Fruit fly (Drosophila melanogaster) whole organism, embryonic: ENCODE measurements around the gene QIL1.

Experiments used
- Awh ChIP-seq: fragments of 200-800 bp; sonication (Bioruptor generic); IDR thresholded peaks from 2 replicates; pipeline ENCODE4, ENCODE4 v1.3.6; 2022; ENCODE audit warnings: missing biosample characterization, missing genetic modification characterization
- Blimp-1 ChIP-seq: fragments of 200-800 bp; sonication (Bioruptor generic); optimal IDR thresholded peaks from 3 replicates; lab custom pipeline; 2018; ENCODE audit warnings: missing biosample characterization, missing genetic modification characterization, mild to moderate bottlenecking, moderate library complexity, missing genetic modification reagents
- CG10209 ChIP-seq: fragments of 200-800 bp; sonication (Bioruptor generic); optimal IDR thresholded peaks from 3 replicates; lab custom pipeline; 2017; ENCODE audit warnings: missing biosample characterization, mild to moderate bottlenecking, missing genetic modification characterization, missing genetic modification reagents
- CG10366 ChIP-seq: fragments of 200-800 bp; sonication (Bioruptor generic); IDR thresholded peaks from 2 replicates; pipeline ENCODE4 v1.3.6; 2022; ENCODE audit warnings: missing biosample characterization, missing genetic modification characterization
- CG11504 ChIP-seq: fragments of 200-800 bp; sonication (Bioruptor generic); optimal IDR thresholded peaks from 3 replicates; lab custom pipeline; 2019; ENCODE audit warnings: missing biosample characterization, mild to moderate bottlenecking, missing genetic modification characterization, moderate library complexity
- CG12942 ChIP-seq: fragments of 200-800 bp; sonication (Bioruptor generic); optimal IDR thresholded peaks from 3 replicates; lab custom pipeline; 2016; ENCODE audit warnings: missing biosample characterization, missing genetic modification characterization
- CG14667 ChIP-seq: fragments of 200-800 bp; sonication (Bioruptor generic); IDR thresholded peaks from 2 replicates; pipeline ENCODE4 v1.3.6; 2022; ENCODE audit warnings: missing biosample characterization, missing genetic modification characterization
- CG16815 ChIP-seq: fragments of 200-800 bp; sonication (Bioruptor generic); optimal IDR thresholded peaks from 3 replicates; lab custom pipeline; 2017; ENCODE audit warnings: missing biosample characterization, mild to moderate bottlenecking, missing genetic modification characterization
- CG17912 ChIP-seq: fragments of 200-800 bp; sonication (Bioruptor generic); optimal IDR thresholded peaks from 2 replicates; lab custom pipeline; 2018; ENCODE audit warnings: missing biosample characterization, mild to moderate bottlenecking, missing genetic modification characterization
- CG2875 ChIP-seq: fragments of 200-800 bp; sonication (Bioruptor generic); optimal IDR thresholded peaks from 2 replicates; lab custom pipeline; 2017; ENCODE audit warnings: missing biosample characterization, mild to moderate bottlenecking, missing genetic modification characterization, missing genetic modification reagents
- CG2889 ChIP-seq: fragments of 200-800 bp; sonication (Bioruptor generic); IDR thresholded peaks from 3 replicates; pipeline ENCODE4 v1.3.6; 2022; ENCODE audit warnings: missing biosample characterization, missing genetic modification characterization
- CG3847 ChIP-seq: fragments of 200-800 bp; sonication (Bioruptor generic); IDR thresholded peaks from 2 replicates; pipeline ENCODE4 v1.3.6; 2022; ENCODE audit warnings: missing biosample characterization, missing genetic modification characterization
- CG42726 ChIP-seq: fragments of 200-800 bp; sonication (Bioruptor generic); IDR thresholded peaks from 2 replicates; pipeline ENCODE4 v1.3.6; 2022; ENCODE audit warnings: missing biosample characterization, missing genetic modification characterization; ENCODE audit not compliant: partially characterized antibody
- Camta ChIP-seq: fragments of 200-800 bp; sonication (Bioruptor generic); optimal IDR thresholded peaks from 2 replicates; lab custom pipeline; 2016; ENCODE audit warnings: missing biosample characterization, missing genetic modification characterization
- D19A ChIP-seq: fragments of 200-800 bp; optimal IDR thresholded peaks from 3 replicates; lab custom pipeline; 2019; ENCODE audit warnings: missing biosample characterization, mild to moderate bottlenecking, missing genetic modification characterization, moderate library complexity
- Dll ChIP-seq: fragments of 200-800 bp; sonication (Bioruptor generic); IDR thresholded peaks from 4 replicates; pipeline ENCODE4 v1.3.6; 2022; ENCODE audit warnings: missing biosample characterization, missing genetic modification characterization; ENCODE audit not compliant: partially characterized antibody
- E2f1 ChIP-seq: fragments of 200-800 bp; sonication (Bioruptor generic); IDR thresholded peaks from 2 replicates; pipeline ENCODE4 v1.3.6; 2022; ENCODE audit warnings: missing biosample characterization, missing genetic modification characterization
- Fer2 ChIP-seq: fragments of 200-800 bp; sonication (Bioruptor generic); optimal IDR thresholded peaks from 2 replicates; lab custom pipeline; 2018; ENCODE audit warnings: missing biosample characterization, mild to moderate bottlenecking, missing genetic modification characterization, moderate library complexity
- MESR4 ChIP-seq: fragments of 200-800 bp; sonication (Bioruptor generic); optimal IDR thresholded peaks from 2 replicates; lab custom pipeline; 2018; ENCODE audit warnings: missing biosample characterization, mild to moderate bottlenecking, missing genetic modification characterization, moderate library complexity
- Oaz ChIP-seq: fragments of 200-800 bp; sonication (Bioruptor generic); IDR thresholded peaks from 2 replicates; pipeline ENCODE4 v1.3.6; 2022; ENCODE audit warnings: missing biosample characterization, missing genetic modification characterization
- Oli ChIP-seq: fragments of 200-800 bp; sonication (Bioruptor generic); optimal IDR thresholded peaks from 2 replicates; lab custom pipeline; 2018; ENCODE audit warnings: missing biosample characterization, mild to moderate bottlenecking, missing genetic modification characterization, moderate library complexity
- Optix ChIP-seq: fragments of 200-800 bp; sonication (Bioruptor generic); IDR thresholded peaks from 3 replicates; pipeline ENCODE4 v1.3.6; 2022; ENCODE audit warnings: missing biosample characterization, missing genetic modification characterization
- PHDP ChIP-seq: fragments of 200-800 bp; sonication (Bioruptor generic); optimal IDR thresholded peaks from 3 replicates; lab custom pipeline; 2018; ENCODE audit warnings: missing biosample characterization, mild to moderate bottlenecking, missing genetic modification characterization, moderate library complexity
- Sox102F ChIP-seq: fragments of 200-800 bp; sonication (Bioruptor generic); optimal IDR thresholded peaks from 2 replicates; lab custom pipeline; 2018; ENCODE audit warnings: missing biosample characterization, mild to moderate bottlenecking, missing genetic modification characterization, moderate library complexity
- Ssrp ChIP-seq: fragments of 200-800 bp; sonication (Bioruptor generic); optimal IDR thresholded peaks from 2 replicates; lab custom pipeline; 2018; ENCODE audit warnings: missing biosample characterization, mild to moderate bottlenecking, missing genetic modification characterization, moderate library complexity
- Trl ChIP-seq, 3 experiments: fragments of >200 bp in 2 of 3; fragments of 200-800 bp in 1 of 3; sonication (Bioruptor generic) in 1 of 3; optimal IDR thresholded peaks; 2 replicates in 1 of 3; 3 replicates in 2 of 3; lab custom pipeline; 2016 to 2017; ENCODE audit warnings: missing biosample characterization in 1 of 3, missing genetic modification characterization in 1 of 3
- Usf ChIP-seq: fragments of 200-800 bp; sonication (Bioruptor generic); optimal IDR thresholded peaks from 2 replicates; lab custom pipeline; 2017; ENCODE audit warnings: missing genotype, missing biosample characterization, missing genetic modification characterization
- br ChIP-seq: fragments of >200 bp; optimal IDR thresholded peaks from 2 replicates; lab custom pipeline; 2017
- chif ChIP-seq, 2 experiments: fragments of 200-800 bp; sonication (Bioruptor generic); optimal IDR thresholded peaks; 3 replicates each; lab custom pipeline; 2016; ENCODE audit warnings: missing biosample characterization in 2 of 2, missing genetic modification characterization in 2 of 2
- chn ChIP-seq: fragments of 200-800 bp; sonication (Bioruptor generic); optimal IDR thresholded peaks from 2 replicates; lab custom pipeline; 2016; ENCODE audit warnings: missing biosample characterization, missing genetic modification characterization
- crc ChIP-seq: fragments of 200-800 bp; sonication (Bioruptor generic); optimal IDR thresholded peaks from 2 replicates; lab custom pipeline; 2016; ENCODE audit warnings: missing biosample characterization, missing genetic modification characterization
- da ChIP-seq: fragments of 200-800 bp; sonication (Bioruptor generic); optimal IDR thresholded peaks from 2 replicates; lab custom pipeline; 2016; ENCODE audit warnings: missing biosample characterization, missing genetic modification characterization
- disco-r ChIP-seq: fragments of 200-800 bp; sonication (Bioruptor generic); optimal IDR thresholded peaks from 2 replicates; lab custom pipeline; 2016; ENCODE audit warnings: missing biosample characterization, missing genetic modification characterization
- dpn ChIP-seq, 2 experiments: fragments of 200-800 bp; sonication (Bioruptor generic); optimal IDR thresholded peaks; 3 replicates each; lab custom pipeline; 2016; ENCODE audit warnings: missing biosample characterization in 2 of 2, missing genetic modification characterization in 2 of 2
- gfzf ChIP-seq: fragments of 200-800 bp; sonication (Bioruptor generic); optimal IDR thresholded peaks from 2 replicates; lab custom pipeline; 2016; ENCODE audit warnings: missing biosample characterization, mild to moderate bottlenecking, missing genetic modification characterization, moderate library complexity
- hbn ChIP-seq: fragments of 200-800 bp; sonication (Bioruptor generic); IDR thresholded peaks from 2 replicates; pipeline ENCODE4 v1.3.6; 2022; ENCODE audit warnings: missing biosample characterization, missing genetic modification characterization; ENCODE audit not compliant: partially characterized antibody
- jumu ChIP-seq: fragments of 200-800 bp; sonication (Bioruptor generic); optimal IDR thresholded peaks from 3 replicates; lab custom pipeline; 2016; ENCODE audit warnings: missing biosample characterization, missing genetic modification characterization
- knrl ChIP-seq: fragments of 200-800 bp; sonication (Bioruptor generic); IDR thresholded peaks from 3 replicates; pipeline ENCODE4 v1.3.6; 2022; ENCODE audit warnings: missing biosample characterization, missing genetic modification characterization; ENCODE audit not compliant: partially characterized antibody
- lmd ChIP-seq: fragments of 200-800 bp; sonication (Bioruptor generic); IDR thresholded peaks from 2 replicates; pipeline ENCODE4 v1.3.6; 2022; ENCODE audit warnings: missing biosample characterization, missing genetic modification characterization
- nau ChIP-seq: fragments of 200-800 bp; sonication (Bioruptor generic); optimal IDR thresholded peaks from 3 replicates; lab custom pipeline; 2017; ENCODE audit warnings: missing biosample characterization, mild to moderate bottlenecking, missing genetic modification characterization, missing genetic modification reagents
- org-1 ChIP-seq: fragments of 200-800 bp; sonication (Bioruptor generic); optimal IDR thresholded peaks from 2 replicates; lab custom pipeline; 2017; ENCODE audit warnings: missing biosample characterization, missing genetic modification characterization
- pros ChIP-seq: fragments of 200-800 bp; sonication (Bioruptor generic); optimal IDR thresholded peaks from 3 replicates; lab custom pipeline; 2019; ENCODE audit warnings: missing biosample characterization, mild to moderate bottlenecking, missing genetic modification characterization, moderate library complexity
- ranshi ChIP-seq: fragments of 200-800 bp; sonication (Bioruptor generic); IDR thresholded peaks from 2 replicates; pipeline ENCODE4 v1.3.6; 2022; ENCODE audit warnings: missing biosample characterization, missing genetic modification characterization
- repo ChIP-seq: fragments of 200-800 bp; sonication (Bioruptor generic); optimal IDR thresholded peaks from 2 replicates; lab custom pipeline; 2016; ENCODE audit warnings: missing biosample characterization, missing genetic modification characterization
- rib ChIP-seq: fragments of 200-800 bp; sonication (Bioruptor generic); IDR thresholded peaks from 2 replicates; pipeline ENCODE4 v1.3.6; 2022; ENCODE audit warnings: missing biosample characterization, missing genetic modification characterization
- sens-2 ChIP-seq: fragments of 200-800 bp; sonication (Bioruptor generic); IDR thresholded peaks from 2 replicates; pipeline ENCODE4 v1.3.6; 2022; ENCODE audit warnings: missing biosample characterization, missing genetic modification characterization
- shn ChIP-seq: fragments of 200-800 bp; sonication (Bioruptor generic); optimal IDR thresholded peaks from 3 replicates; lab custom pipeline; 2016; ENCODE audit warnings: missing biosample characterization, missing genetic modification characterization
- slbo ChIP-seq: fragments of 200-800 bp; sonication (Bioruptor generic); IDR thresholded peaks from 2 replicates; pipeline ENCODE4 v1.3.6; 2022; ENCODE audit warnings: missing biosample characterization, missing genetic modification characterization
- ssp ChIP-seq: fragments of 200-800 bp; sonication (Bioruptor generic); IDR thresholded peaks from 2 replicates; pipeline ENCODE4 v1.3.6; 2022; ENCODE audit warnings: missing biosample characterization, missing genetic modification characterization

QIL1 gene

dm6 chr3L:17513893-17514616 lies 48.3 kb downstream of the QIL1 start, which contains the start of the genes U4-U6-60K and CG7564 (continued):
- no peak for TF ChIP-seq Oaz (GFP tag; lab: Robert Waterston, UW)
- TF ChIP-seq sens-2: no peak
- TF ChIP-seq Usf (GFP tag; lab: Kevin White, UChicago): peak; percentile 55
- TF ChIP-seq D19A (tag; lab: Kevin White, UChicago): no peak
- TF ChIP-seq ranshi (GFP tag; lab: Robert Waterston, UW): peak; percentile 33; the same call in 1 of the 2 replicates
- TF ChIP-seq chif (GFP tag; optimal IDR thresholded peaks at IDR 0.05; lab: Kevin White, UChicago): no peak
- no peak for TF ChIP-seq rib (GFP tag; lab: Robert Waterston, UW)
- no peak for TF ChIP-seq da (GFP tag; lab: Kevin White, UChicago)
- TF ChIP-seq Blimp-1 (GFP tag; lab: Kevin White, UChicago): peak; percentile 22
- TF ChIP-seq disco-r: peak; percentile 26
- TF ChIP-seq CG2875 (GFP tag; lab: Kevin White, UChicago): no peak
- TF ChIP-seq nau: no peak
- no peak for TF ChIP-seq org-1 (GFP tag; lab: Kevin White, UChicago)
- no peak for TF ChIP-seq Awh
- TF ChIP-seq Sox102F (GFP tag; lab: Kevin White, UChicago): peak; percentile 25
- peak; percentile 54 for TF ChIP-seq ssp (GFP tag; lab: Robert Waterston, UW)
- TF ChIP-seq pros (GFP tag; lab: Kevin White, UChicago): no peak
- TF ChIP-seq hbn (GFP tag; lab: Robert Waterston, UW): peak; percentile 87
- TF ChIP-seq CG2889 (GFP tag; lab: Robert Waterston, UW): no peak
- no peak for TF ChIP-seq E2f1 (GFP tag; lab: Robert Waterston, UW)
- peak; percentile 97 for TF ChIP-seq MESR4 (GFP tag; lab: Kevin White, UChicago)
- TF ChIP-seq jumu: peak; percentile 50
- no peak for TF ChIP-seq Optix (GFP tag; lab: Robert Waterston, UW)
- peak; percentile 67 for TF ChIP-seq Ssrp (tag; lab: Kevin White, UChicago)
- TF ChIP-seq slbo (GFP tag; lab: Robert Waterston, UW): peak; percentile 77
- TF ChIP-seq CG17912 (GFP tag; lab: Kevin White, UChicago): peak; percentile 52
- peak; percentile 62; the same call in 1 of the 2 replicates for TF ChIP-seq lmd (GFP tag; lab: Robert Waterston, UW)
- peak; percentile 51 for TF ChIP-seq CG10366 (GFP tag; lab: Robert Waterston, UW)
- TF ChIP-seq repo: no peak
- TF ChIP-seq dpn (GFP tag; optimal IDR thresholded peaks at IDR 0.05; lab: Kevin White, UChicago): peak; percentile 48 to 63
- peak; percentile 15 for TF ChIP-seq crc (GFP tag; lab: Kevin White, UChicago)
- TF ChIP-seq shn (GFP tag; lab: Kevin White, UChicago): peak; percentile 5
- peak; percentile 98 for TF ChIP-seq CG42726 (GFP tag; lab: Robert Waterston, UW)
- TF ChIP-seq CG16815: peak; percentile 76
- TF ChIP-seq Camta (GFP tag; lab: Kevin White, UChicago): peak; percentile 52
- no peak for TF ChIP-seq Trl (optimal IDR thresholded peaks at IDR 0.05; lab: Kevin White, UChicago)
- TF ChIP-seq Trl (GFP tag; optimal IDR thresholded peaks at IDR 0.05; lab: Kevin White, UChicago): peak; percentile 38
- TF ChIP-seq Fer2 (tag; lab: Kevin White, UChicago): peak; percentile 43
- TF ChIP-seq Oli (tag; lab: Kevin White, UChicago): peak; percentile 29
- TF ChIP-seq br: no peak
- 0 out of 2 replicates have a peak, but pooled peaks have one; percentile 30 for TF ChIP-seq CG14667
- peak; percentile 99 for TF ChIP-seq knrl (GFP tag; lab: Robert Waterston, UW)
- peak; percentile 63 for TF ChIP-seq chn
- TF ChIP-seq Dll (GFP tag; lab: Robert Waterston, UW): peak; percentile 95
- TF ChIP-seq gfzf (GFP tag; lab: Kevin White, UChicago): peak; percentile 4
- no peak for TF ChIP-seq CG11504 (tag; lab: Kevin White, UChicago)
- peak; percentile 72 for TF ChIP-seq CG10209
- peak; percentile 61 for TF ChIP-seq CG12942 (GFP tag; lab: Kevin White, UChicago)
- TF ChIP-seq PHDP: peak; percentile 40
- peak; percentile 84 for TF ChIP-seq CG3847 (GFP tag; lab: Robert Waterston, UW)
